Fruit fly (Drosophila melanogaster) whole organism, embryonic: ENCODE data around the gene Sf3b3.
A peak's percentile ranks its signal among the peaks of the same experiment; 100 is the strongest.

Source experiments
- CG10267 ChIP-seq: fragments of 200-800 bp; sonication (Bioruptor generic); optimal IDR thresholded peaks from 2 replicates; lab custom pipeline; 2018; ENCODE audit warnings: missing biosample characterization, mild to moderate bottlenecking, missing genetic modification characterization, moderate library complexity
- CG12391 ChIP-seq: fragments of 200-800 bp; sonication (Bioruptor generic); optimal IDR thresholded peaks from 3 replicates; lab custom pipeline; 2018; ENCODE audit warnings: missing biosample characterization, mild to moderate bottlenecking, missing genetic modification characterization, moderate library complexity
- CG12659 ChIP-seq: fragments of 200-800 bp; sonication (Bioruptor generic); optimal IDR thresholded peaks from 3 replicates; lab custom pipeline; 2017; ENCODE audit warnings: mild to moderate bottlenecking, missing biosample characterization, missing genetic modification reagents, missing genetic modification characterization
- CG14860 ChIP-seq: fragments of 200-800 bp; sonication (Bioruptor generic); IDR thresholded peaks from 3 replicates; pipeline ENCODE4 v1.3.6; 2022; ENCODE audit warnings: missing biosample characterization, missing genetic modification characterization; ENCODE audit not compliant: partially characterized antibody
- CG15514 ChIP-seq: fragments of 200-800 bp; sonication (Bioruptor generic); optimal IDR thresholded peaks from 3 replicates; lab custom pipeline; 2017; ENCODE audit warnings: missing biosample characterization, missing genetic modification characterization, mild to moderate bottlenecking, moderate library complexity, missing genetic modification reagents
- CG1647 ChIP-seq: fragments of 200-800 bp; sonication (Bioruptor generic); optimal IDR thresholded peaks from 3 replicates; lab custom pipeline; 2016; ENCODE audit warnings: missing biosample characterization, missing genetic modification characterization
- CG16813 ChIP-seq: fragments of 200-800 bp; sonication (Bioruptor generic); IDR thresholded peaks from 3 replicates; pipeline ENCODE4 v1.3.6; 2022; ENCODE audit warnings: missing biosample characterization, missing genetic modification characterization; ENCODE audit not compliant: partially characterized antibody
- CG2199 ChIP-seq: fragments of 200-800 bp; sonication (Bioruptor generic); IDR thresholded peaks from 3 replicates; pipeline ENCODE4 v1.3.6; 2022; ENCODE audit warnings: missing biosample characterization, missing genetic modification characterization
- CG30020 ChIP-seq: fragments of 200-800 bp; optimal IDR thresholded peaks from 2 replicates; lab custom pipeline; 2019; ENCODE audit warnings: missing biosample characterization, mild to moderate bottlenecking, missing genetic modification characterization, moderate library complexity
- CG30431 ChIP-seq: fragments of 200-800 bp; sonication (Bioruptor generic); optimal IDR thresholded peaks from 2 replicates; lab custom pipeline; 2017; ENCODE audit warnings: missing biosample characterization, missing genetic modification characterization
- CG31388 ChIP-seq: fragments of 200-800 bp; sonication (Bioruptor generic); optimal IDR thresholded peaks from 2 replicates; lab custom pipeline; 2016; ENCODE audit warnings: missing biosample characterization, missing genetic modification characterization
- CG3163 ChIP-seq: fragments of 200-800 bp; sonication (Bioruptor generic); optimal IDR thresholded peaks from 3 replicates; lab custom pipeline; 2016; ENCODE audit warnings: missing biosample characterization, missing genetic modification characterization
- CG4404 ChIP-seq: fragments of 200-800 bp; sonication (Bioruptor generic); IDR thresholded peaks from 2 replicates; pipeline ENCODE4 v1.3.6; 2022; ENCODE audit warnings: missing biosample characterization, missing genetic modification characterization
- CG4424 ChIP-seq: fragments of 200-800 bp; sonication (Bioruptor generic); optimal IDR thresholded peaks from 3 replicates; lab custom pipeline; 2016; ENCODE audit warnings: missing biosample characterization, missing genetic modification characterization
- CG6254 ChIP-seq: fragments of 200-800 bp; sonication (Bioruptor generic); optimal IDR thresholded peaks from 3 replicates; lab custom pipeline; 2017; ENCODE audit warnings: mild to moderate bottlenecking, missing biosample characterization, missing genetic modification reagents, missing genetic modification characterization
- CG6791 ChIP-seq: fragments of 200-800 bp; sonication (Bioruptor generic); IDR thresholded peaks from 3 replicates; pipeline ENCODE4 v1.3.6; 2022; ENCODE audit warnings: missing biosample characterization, missing genetic modification characterization; ENCODE audit not compliant: partially characterized antibody
- CG7372 ChIP-seq: fragments of 200-800 bp; sonication (Bioruptor generic); IDR thresholded peaks from 2 replicates; pipeline ENCODE4 v1.3.6; 2022; ENCODE audit warnings: missing biosample characterization, missing genetic modification characterization
- CG8089 ChIP-seq: fragments of 200-800 bp; sonication (Bioruptor generic); optimal IDR thresholded peaks from 3 replicates; lab custom pipeline; 2016; ENCODE audit warnings: missing biosample characterization, missing genetic modification characterization
- CG8765 ChIP-seq: fragments of 200-800 bp; sonication (Bioruptor generic); IDR thresholded peaks from 2 replicates; pipeline ENCODE4 v1.3.6; 2022; ENCODE audit warnings: missing biosample characterization, missing genetic modification characterization
- CG9609 ChIP-seq: fragments of 200-800 bp; sonication (Bioruptor generic); optimal IDR thresholded peaks from 3 replicates; lab custom pipeline; 2016; ENCODE audit warnings: missing biosample characterization, missing genetic modification characterization
- CoRest ChIP-seq: fragments of 200-800 bp; sonication (Bioruptor generic); optimal IDR thresholded peaks from 3 replicates; lab custom pipeline; 2018; ENCODE audit warnings: missing biosample characterization, mild to moderate bottlenecking, missing genetic modification characterization, moderate library complexity
- D19A ChIP-seq: fragments of 200-800 bp; optimal IDR thresholded peaks from 3 replicates; lab custom pipeline; 2019; ENCODE audit warnings: missing biosample characterization, mild to moderate bottlenecking, missing genetic modification characterization, moderate library complexity
- Dek ChIP-seq: fragments of 200-800 bp; sonication (Bioruptor generic); optimal IDR thresholded peaks from 3 replicates; lab custom pipeline; 2019; ENCODE audit warnings: missing biosample characterization, mild to moderate bottlenecking, missing genetic modification characterization, moderate library complexity
- Hr39 ChIP-seq: fragments of >200 bp; optimal IDR thresholded peaks from 2 replicates; lab custom pipeline; 2017
- Hr78 ChIP-seq, 2 experiments: fragments of 200-800 bp in 1 of 2; fragments of >200 bp in 1 of 2; sonication (Bioruptor generic) in 1 of 2; optimal IDR thresholded peaks; 2 replicates each; lab custom pipeline; 2017 to 2019; ENCODE audit warnings: missing biosample characterization in 2 of 2, missing genetic modification characterization in 2 of 2, mild to moderate bottlenecking in 1 of 2, moderate library complexity in 1 of 2
- Med ChIP-seq: fragments of 200-800 bp; sonication (Bioruptor generic); peaks from one replicate; lab custom pipeline; 2016; ENCODE audit warnings: missing biosample characterization, missing genetic modification characterization, mild to moderate bottlenecking, inconsistent platforms, moderate library complexity
- NC2α ChIP-seq: fragments of 200-800 bp; sonication (Bioruptor generic); optimal IDR thresholded peaks from 2 replicates; lab custom pipeline; 2016; ENCODE audit warnings: missing biosample characterization, missing genetic modification characterization
- NC2β ChIP-seq: fragments of 200-800 bp; sonication (Bioruptor generic); optimal IDR thresholded peaks from 2 replicates; lab custom pipeline; 2016; ENCODE audit warnings: missing biosample characterization, missing genetic modification characterization
- NFAT ChIP-seq: fragments of 200-800 bp; sonication (Bioruptor generic); IDR thresholded peaks from 2 replicates; pipeline ENCODE4 v1.3.6; 2022; ENCODE audit warnings: missing biosample characterization, missing genetic modification characterization
- Nf-YB ChIP-seq: fragments of 200-800 bp; sonication (Bioruptor generic); optimal IDR thresholded peaks from 3 replicates; lab custom pipeline; 2019; ENCODE audit warnings: missing biosample characterization, mild to moderate bottlenecking, missing genetic modification characterization, moderate library complexity
- Ravus ChIP-seq: fragments of 200-800 bp; sonication (Bioruptor generic); IDR thresholded peaks from 2 replicates; pipeline ENCODE4 v1.3.6; 2022; ENCODE audit warnings: missing biosample characterization, missing genetic modification characterization
- Scr ChIP-seq: fragments of 200-800 bp; sonication (Bioruptor generic); IDR thresholded peaks from 2 replicates; pipeline ENCODE4 v1.3.6; 2022; ENCODE audit warnings: missing biosample characterization, missing genetic modification characterization; ENCODE audit not compliant: partially characterized antibody
- Sox102F ChIP-seq: fragments of 200-800 bp; sonication (Bioruptor generic); optimal IDR thresholded peaks from 2 replicates; lab custom pipeline; 2018; ENCODE audit warnings: missing biosample characterization, mild to moderate bottlenecking, missing genetic modification characterization, moderate library complexity
- YL-1 ChIP-seq: fragments of 200-800 bp; sonication (Bioruptor generic); optimal IDR thresholded peaks from 3 replicates; lab custom pipeline; 2017; ENCODE audit warnings: missing biosample characterization, mild to moderate bottlenecking, missing genetic modification characterization
- ab ChIP-seq: fragments of 200-800 bp; sonication (Bioruptor generic); optimal IDR thresholded peaks from 2 replicates; lab custom pipeline; 2016; ENCODE audit warnings: missing biosample characterization, missing genetic modification characterization
- cas ChIP-seq: fragments of 200-800 bp; sonication (Bioruptor generic); IDR thresholded peaks from 2 replicates; pipeline ENCODE4 v1.3.6; 2022; ENCODE audit warnings: missing biosample characterization, missing genetic modification characterization
- cg ChIP-seq: fragments of 200-800 bp; sonication (Bioruptor generic); optimal IDR thresholded peaks from 3 replicates; lab custom pipeline; 2019; ENCODE audit warnings: missing biosample characterization, mild to moderate bottlenecking, missing genetic modification characterization, moderate library complexity
- chinmo ChIP-seq: fragments of 200-800 bp; sonication (Bioruptor generic); IDR thresholded peaks from 4 replicates; pipeline ENCODE4 v1.3.6; 2022; ENCODE audit warnings: missing biosample characterization, missing genetic modification characterization; ENCODE audit not compliant: partially characterized antibody
- gt ChIP-seq: fragments of 200-800 bp; sonication (Bioruptor generic); IDR thresholded peaks from 2 replicates; pipeline ENCODE4 v1.3.6; 2022; ENCODE audit warnings: missing biosample characterization, missing genetic modification characterization
- h ChIP-seq: fragments of >200 bp; optimal IDR thresholded peaks from 2 replicates; lab custom pipeline; 2017
- hkb ChIP-seq, 2 experiments: fragments of 200-800 bp in 1 of 2; fragments of >200 bp in 1 of 2; sonication (Bioruptor generic) in 1 of 2; IDR thresholded peaks in 1 of 2; optimal IDR thresholded peaks in 1 of 2; 2 replicates each; pipeline versions ENCODE4 v1.3.6 to Lab custom; 2017 to 2022; ENCODE audit warnings: missing biosample characterization in 1 of 2, missing genetic modification characterization in 1 of 2
- kni ChIP-seq: fragments of 200-800 bp; sonication (Bioruptor generic); optimal IDR thresholded peaks from 3 replicates; lab custom pipeline; 2017; ENCODE audit warnings: mild to moderate bottlenecking, missing biosample characterization, missing genetic modification reagents, missing genetic modification characterization
- lilli ChIP-seq: fragments of 200-800 bp; sonication (Bioruptor generic); optimal IDR thresholded peaks from 3 replicates; lab custom pipeline; 2016; ENCODE audit warnings: missing biosample characterization, missing genetic modification characterization
- mam ChIP-seq: fragments of 200-800 bp; sonication (Bioruptor generic); optimal IDR thresholded peaks from 3 replicates; lab custom pipeline; 2016; ENCODE audit warnings: missing biosample characterization, missing genetic modification characterization
- pfk ChIP-seq: fragments of 200-800 bp; sonication (Bioruptor generic); optimal IDR thresholded peaks from 2 replicates; lab custom pipeline; 2018; ENCODE audit warnings: missing biosample characterization, mild to moderate bottlenecking, missing genetic modification characterization, moderate library complexity
- scrt ChIP-seq: fragments of 200-800 bp; sonication (Bioruptor generic); optimal IDR thresholded peaks from 2 replicates; lab custom pipeline; 2018; ENCODE audit warnings: missing biosample characterization, mild to moderate bottlenecking, missing genetic modification characterization, moderate library complexity
- sima ChIP-seq: fragments of 200-800 bp; sonication (Bioruptor generic); optimal IDR thresholded peaks from 2 replicates; lab custom pipeline; 2016; ENCODE audit warnings: missing biosample characterization, missing genetic modification characterization
- tio ChIP-seq: fragments of 200-800 bp; sonication (Bioruptor generic); optimal IDR thresholded peaks from 2 replicates; lab custom pipeline; 2017; ENCODE audit warnings: missing biosample characterization, missing genetic modification characterization, inconsistent platforms
- wek ChIP-seq: fragments of 200-800 bp; sonication (Bioruptor generic); optimal IDR thresholded peaks from 3 replicates; lab custom pipeline; 2018; ENCODE audit warnings: missing biosample characterization, mild to moderate bottlenecking, missing genetic modification characterization, moderate library complexity

Gene Sf3b3

DNA sequence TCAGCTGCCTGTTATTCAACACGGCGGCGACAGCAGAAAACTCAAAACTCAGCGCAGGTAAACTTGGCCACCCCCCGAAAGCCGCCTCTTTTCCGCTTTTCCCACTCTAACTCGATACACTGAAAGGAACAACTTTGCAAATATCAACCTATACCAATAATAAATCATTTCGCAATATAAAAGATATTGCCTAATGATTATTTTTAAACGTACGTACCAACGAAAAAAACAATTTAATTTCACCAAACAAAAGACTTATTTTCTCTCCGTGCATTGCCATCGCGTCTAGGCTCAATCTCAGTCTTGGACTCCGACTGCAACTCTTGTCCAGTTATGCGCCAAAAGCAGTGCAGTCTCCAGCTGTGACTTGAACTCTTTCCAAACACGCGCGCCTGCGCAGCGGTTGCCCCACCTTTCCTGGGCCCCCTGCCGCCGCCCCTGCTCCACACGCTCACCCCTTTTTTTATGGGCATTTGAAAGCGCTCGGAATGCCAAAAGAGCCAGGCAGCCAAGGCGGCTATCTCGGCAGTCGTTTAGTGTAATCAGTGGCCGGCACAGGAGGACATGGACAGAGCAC is 27.5 kb downstream of the Sf3b3 start (continued):
- TF ChIP-seq CG4424 (GFP tag; lab: Kevin White, UChicago) (peak; percentile 71), CoRest (tag; lab: Kevin White, UChicago) (peak; percentile 47), CG8765 (GFP tag; lab: Robert Waterston, UW) (peak; percentile 11; the same call in 1 of the 2 replicates), NFAT (GFP tag; lab: Robert Waterston, UW) (no peak), CG7372 (GFP tag; lab: Robert Waterston, UW) (no peak), CG8089 (GFP tag; lab: Kevin White, UChicago) (peak; percentile 49), CG15514 (GFP tag; lab: Kevin White, UChicago) (peak; percentile 5), CG2199 (GFP tag; lab: Robert Waterston, UW) (0 out of 3 replicates have a peak, but pooled peaks have one; percentile 61), YL-1 (GFP tag; lab: Kevin White, UChicago) (no peak), CG30020 (tag; lab: Kevin White, UChicago) (no peak), Scr (GFP tag; lab: Robert Waterston, UW) (no peak), ab (GFP tag; lab: Kevin White, UChicago) (no peak), CG12391 (tag; lab: Kevin White, UChicago) (peak; percentile 54), lilli (GFP tag; lab: Kevin White, UChicago) (peak; percentile 51), D19A (tag; lab: Kevin White, UChicago) (peak; percentile 50), scrt (peak; percentile 37), NC2β (GFP tag; lab: Kevin White, UChicago) (peak; percentile 22), gt (GFP tag; lab: Robert Waterston, UW) (0 out of 2 replicates have a peak, but pooled peaks have one; percentile 7), Ravus (GFP tag; lab: Robert Waterston, UW) (no peak), Sox102F (GFP tag; lab: Kevin White, UChicago) (peak; percentile 54), CG30431 (GFP tag; lab: Kevin White, UChicago) (no peak), cg (no peak), mam (peak; percentile 37), pfk (no peak), kni (no peak), tio (GFP tag; lab: Kevin White, UChicago) (peak; percentile 11), CG12659 (GFP tag; lab: Kevin White, UChicago) (peak; percentile 35), Nf-YB (GFP tag; lab: Kevin White, UChicago) (peak; percentile 12), Hr39 (no peak), CG16813 (GFP tag; lab: Robert Waterston, UW) (no peak), Hr78 (GFP tag; optimal IDR thresholded peaks at IDR 0.05; lab: Kevin White, UChicago) (peak in 1 of 2 experiments; percentile 46), sima (GFP tag; lab: Kevin White, UChicago) (no peak), NC2α (GFP tag; lab: Kevin White, UChicago) (peak; percentile 21), CG6254 (GFP tag; lab: Kevin White, UChicago) (peak; percentile 17), CG4404 (GFP tag; lab: Robert Waterston, UW) (peak; percentile 42; the same call in 1 of the 2 replicates), CG3163 (GFP tag; lab: Kevin White, UChicago) (no peak), hkb (optimal IDR thresholded peaks at IDR 0.05; lab: Kevin White, UChicago) (no peak), hkb (GFP tag; IDR thresholded peaks at IDR 0.05; lab: Robert Waterston, UW) (peak; percentile 71), wek (GFP tag; lab: Kevin White, UChicago) (no peak), CG31388 (no peak), CG10267 (peak; percentile 49), h (lab: Kevin White, UChicago) (no peak), CG9609 (GFP tag; lab: Kevin White, UChicago) (peak; percentile 10), CG14860 (no peak), cas (GFP tag; lab: Robert Waterston, UW) (no peak), CG1647 (no peak), chinmo (GFP tag; lab: Robert Waterston, UW) (no peak), Med (GFP tag; lab: Kevin White, UChicago) (peak; percentile 91), CG6791 (GFP tag; lab: Robert Waterston, UW) (no peak), Dek (tag; lab: Kevin White, UChicago) (no peak)
